Fruit fly (Drosophila melanogaster) whole organism, embryonic: ENCODE data around the gene CG10029.

Source experiments
- Blimp-1 ChIP-seq: fragments of 200-800 bp; sonication (Bioruptor generic); optimal IDR thresholded peaks from 3 replicates; lab custom pipeline; 2018; ENCODE audit warnings: missing biosample characterization, missing genetic modification characterization, mild to moderate bottlenecking, moderate library complexity, missing genetic modification reagents
- CG10979 ChIP-seq: fragments of 200-800 bp; sonication (Bioruptor generic); optimal IDR thresholded peaks from 2 replicates; lab custom pipeline; 2018; ENCODE audit warnings: missing biosample characterization, mild to moderate bottlenecking, missing genetic modification characterization, moderate library complexity
- CG11504 ChIP-seq: fragments of 200-800 bp; sonication (Bioruptor generic); optimal IDR thresholded peaks from 3 replicates; lab custom pipeline; 2019; ENCODE audit warnings: missing biosample characterization, mild to moderate bottlenecking, missing genetic modification characterization, moderate library complexity
- CG11696 ChIP-seq: fragments of 200-800 bp; sonication (Bioruptor generic); IDR thresholded peaks from 2 replicates; pipeline ENCODE4 v1.3.6; 2022; ENCODE audit warnings: missing biosample characterization, missing genetic modification characterization
- CG11723 ChIP-seq: fragments of 200-800 bp; sonication (Bioruptor generic); optimal IDR thresholded peaks from 2 replicates; lab custom pipeline; 2017; ENCODE audit warnings: missing biosample characterization, mild to moderate bottlenecking, missing genetic modification characterization
- CG13624 ChIP-seq: fragments of 200-800 bp; sonication (Bioruptor generic); optimal IDR thresholded peaks from 2 replicates; lab custom pipeline; 2016; ENCODE audit warnings: missing biosample characterization, missing genetic modification characterization
- CG13894 ChIP-seq: fragments of 200-800 bp; sonication (Bioruptor generic); optimal IDR thresholded peaks from 3 replicates; lab custom pipeline; 2018; ENCODE audit warnings: missing biosample characterization, mild to moderate bottlenecking, missing genetic modification characterization, moderate library complexity
- CG14014 ChIP-seq: fragments of 200-800 bp; sonication (Bioruptor generic); IDR thresholded peaks from 2 replicates; pipeline ENCODE4 v1.3.6; 2022; ENCODE audit warnings: missing biosample characterization, missing genetic modification characterization
- CG16779 ChIP-seq: fragments of 200-800 bp; sonication (Bioruptor generic); IDR thresholded peaks from 2 replicates; pipeline ENCODE4 v1.3.6; 2022; ENCODE audit warnings: missing biosample characterization, missing genetic modification characterization
- CG17361 ChIP-seq: fragments of 200-800 bp; sonication (Bioruptor generic); IDR thresholded peaks from 3 replicates; pipeline ENCODE4 v1.3.6; 2022; ENCODE audit warnings: missing biosample characterization, missing genetic modification characterization
- CG1832 ChIP-seq: fragments of 200-800 bp; sonication (Bioruptor generic); optimal IDR thresholded peaks from 2 replicates; lab custom pipeline; 2017; ENCODE audit warnings: missing biosample characterization, mild to moderate bottlenecking, missing genetic modification characterization, inconsistent platforms
- CG31441 ChIP-seq: fragments of 200-800 bp; sonication (Bioruptor generic); IDR thresholded peaks from 2 replicates; pipeline ENCODE4 v1.3.6; 2022; ENCODE audit warnings: missing biosample characterization, missing genetic modification characterization
- CG3407 ChIP-seq: fragments of 200-800 bp; sonication (Bioruptor generic); optimal IDR thresholded peaks from 2 replicates; lab custom pipeline; 2018; ENCODE audit warnings: missing biosample characterization, mild to moderate bottlenecking, missing genetic modification characterization
- CG7271 ChIP-seq: fragments of 200-800 bp; sonication (Bioruptor generic); optimal IDR thresholded peaks from 2 replicates; lab custom pipeline; 2018; ENCODE audit warnings: missing biosample characterization, mild to moderate bottlenecking, missing genetic modification characterization, moderate library complexity
- CG7372 ChIP-seq: fragments of 200-800 bp; sonication (Bioruptor generic); IDR thresholded peaks from 2 replicates; pipeline ENCODE4 v1.3.6; 2022; ENCODE audit warnings: missing biosample characterization, missing genetic modification characterization
- CG7556 ChIP-seq: fragments of 200-800 bp; sonication (Bioruptor generic); optimal IDR thresholded peaks from 2 replicates; lab custom pipeline; 2017; ENCODE audit warnings: missing biosample characterization, mild to moderate bottlenecking, missing genetic modification characterization
- CG8388 ChIP-seq: fragments of 200-800 bp; sonication (Bioruptor generic); optimal IDR thresholded peaks from 2 replicates; lab custom pipeline; 2019; ENCODE audit warnings: missing biosample characterization, mild to moderate bottlenecking, missing genetic modification characterization, moderate library complexity
- CG8765 ChIP-seq: fragments of 200-800 bp; sonication (Bioruptor generic); IDR thresholded peaks from 2 replicates; pipeline ENCODE4 v1.3.6; 2022; ENCODE audit warnings: missing biosample characterization, missing genetic modification characterization
- CG8924 ChIP-seq: fragments of 200-800 bp; optimal IDR thresholded peaks from 3 replicates; lab custom pipeline; 2019; ENCODE audit warnings: missing biosample characterization, mild to moderate bottlenecking, missing genetic modification characterization, moderate library complexity
- CG9215 ChIP-seq: fragments of 200-800 bp; sonication (Bioruptor generic); IDR thresholded peaks from 2 replicates; pipeline ENCODE4 v1.3.6; 2022; ENCODE audit warnings: missing biosample characterization, missing genetic modification characterization
- CG9876 ChIP-seq: fragments of 200-800 bp; sonication (Bioruptor generic); optimal IDR thresholded peaks from 2 replicates; lab custom pipeline; 2016; ENCODE audit warnings: missing biosample characterization, missing genetic modification characterization
- CoRest ChIP-seq: fragments of 200-800 bp; sonication (Bioruptor generic); optimal IDR thresholded peaks from 3 replicates; lab custom pipeline; 2018; ENCODE audit warnings: missing biosample characterization, mild to moderate bottlenecking, missing genetic modification characterization, moderate library complexity
- D19B ChIP-seq: fragments of 200-800 bp; sonication (Bioruptor generic); optimal IDR thresholded peaks from 2 replicates; lab custom pipeline; 2017; ENCODE audit warnings: missing biosample characterization, mild to moderate bottlenecking, missing genetic modification characterization
- E2f2 ChIP-seq: fragments of 200-800 bp; sonication (Bioruptor generic); IDR thresholded peaks from 2 replicates; pipeline ENCODE4 v1.3.6; 2022; ENCODE audit warnings: missing biosample characterization, missing genetic modification characterization
- Gsc ChIP-seq: fragments of 200-800 bp; sonication (Bioruptor generic); IDR thresholded peaks from 2 replicates; pipeline ENCODE4 v1.3.6; 2022; ENCODE audit warnings: missing biosample characterization, missing genetic modification characterization
- Hmr ChIP-seq: fragments of 200-800 bp; sonication (Bioruptor generic); optimal IDR thresholded peaks from 3 replicates; lab custom pipeline; 2017; ENCODE audit warnings: mild to moderate bottlenecking, missing biosample characterization, missing genetic modification reagents, missing genetic modification characterization
- Hr3 ChIP-seq: fragments of 200-800 bp; sonication (Bioruptor generic); optimal IDR thresholded peaks from 3 replicates; lab custom pipeline; 2016; ENCODE audit warnings: missing biosample characterization, missing genetic modification characterization
- Lhr ChIP-seq: fragments of 200-800 bp; sonication (Bioruptor generic); optimal IDR thresholded peaks from 3 replicates; lab custom pipeline; 2017; ENCODE audit warnings: mild to moderate bottlenecking, missing biosample characterization, missing genetic modification reagents, missing genetic modification characterization
- MBD-R2 ChIP-seq: fragments of 200-800 bp; sonication (Bioruptor generic); IDR thresholded peaks from 2 replicates; pipeline ENCODE4 v1.3.6; 2022; ENCODE audit warnings: missing biosample characterization, missing genetic modification characterization
- MTF-1 ChIP-seq: fragments of 200-800 bp; sonication (Bioruptor generic); optimal IDR thresholded peaks from 2 replicates; lab custom pipeline; 2018; ENCODE audit warnings: missing biosample characterization, mild to moderate bottlenecking, missing genetic modification characterization, borderline replicate concordance
- PHDP ChIP-seq: fragments of 200-800 bp; sonication (Bioruptor generic); optimal IDR thresholded peaks from 3 replicates; lab custom pipeline; 2018; ENCODE audit warnings: missing biosample characterization, mild to moderate bottlenecking, missing genetic modification characterization, moderate library complexity
- Rfx ChIP-seq: fragments of 200-800 bp; sonication (Bioruptor generic); IDR thresholded peaks from 2 replicates; pipeline ENCODE4 v1.3.6; 2022; ENCODE audit warnings: missing biosample characterization, missing genetic modification characterization
- Sox102F ChIP-seq: fragments of 200-800 bp; sonication (Bioruptor generic); optimal IDR thresholded peaks from 2 replicates; lab custom pipeline; 2018; ENCODE audit warnings: missing biosample characterization, mild to moderate bottlenecking, missing genetic modification characterization, moderate library complexity
- bsh ChIP-seq, 2 experiments: fragments of 200-800 bp; sonication (Bioruptor generic); optimal IDR thresholded peaks; 2 replicates each; lab custom pipeline; 2017 to 2018; ENCODE audit warnings: mild to moderate bottlenecking in 2 of 2, missing biosample characterization in 2 of 2, missing genetic modification characterization in 2 of 2, moderate library complexity in 1 of 2
- btn ChIP-seq: fragments of 200-800 bp; sonication (Bioruptor generic); optimal IDR thresholded peaks from 2 replicates; lab custom pipeline; 2016; ENCODE audit warnings: missing biosample characterization, missing genetic modification characterization
- ci ChIP-seq: fragments of 200-800 bp; sonication (Bioruptor generic); IDR thresholded peaks from 3 replicates; pipeline ENCODE4 v1.3.6; 2022; ENCODE audit warnings: missing biosample characterization, missing genetic modification characterization
- corto ChIP-seq: fragments of 200-800 bp; sonication (Bioruptor generic); optimal IDR thresholded peaks from 2 replicates; lab custom pipeline; 2016; ENCODE audit warnings: missing biosample characterization, mild to moderate bottlenecking, missing genetic modification characterization, moderate library complexity
- dysf ChIP-seq: fragments of 200-800 bp; sonication (Bioruptor generic); IDR thresholded peaks from 3 replicates; pipeline ENCODE4 v1.3.6; 2022; ENCODE audit warnings: missing biosample characterization, missing genetic modification characterization
- fru ChIP-seq: fragments of >200 bp; optimal IDR thresholded peaks from 2 replicates; lab custom pipeline; 2017
- gcm2 ChIP-seq: fragments of 200-800 bp; sonication (Bioruptor generic); optimal IDR thresholded peaks from 2 replicates; lab custom pipeline; 2016; ENCODE audit warnings: missing biosample characterization, missing genetic modification characterization
- gem ChIP-seq: fragments of 200-800 bp; sonication (Bioruptor generic); optimal IDR thresholded peaks from 2 replicates; lab custom pipeline; 2019; ENCODE audit warnings: missing biosample characterization, mild to moderate bottlenecking, missing genetic modification characterization, moderate library complexity
- h ChIP-seq: fragments of >200 bp; optimal IDR thresholded peaks from 2 replicates; lab custom pipeline; 2017
- jing ChIP-seq: fragments of 200-800 bp; sonication (Bioruptor generic); optimal IDR thresholded peaks from 2 replicates; lab custom pipeline; 2018; ENCODE audit warnings: missing biosample characterization, mild to moderate bottlenecking, missing genetic modification characterization
- prd ChIP-seq, 3 experiments: fragments of >200 bp in 2 of 3; fragments of 200-800 bp in 1 of 3; sonication (Bioruptor generic) in 1 of 3; optimal IDR thresholded peaks in 2 of 3; IDR thresholded peaks in 1 of 3; 2 replicates in 2 of 3; 3 replicates in 1 of 3; pipeline versions ENCODE4 v1.3.6 to Lab custom; 2017 to 2022; ENCODE audit warnings: missing biosample characterization in 1 of 3, missing genetic modification characterization in 1 of 3
- pum ChIP-seq: fragments of 200-800 bp; sonication (Bioruptor generic); optimal IDR thresholded peaks from 2 replicates; lab custom pipeline; 2016; ENCODE audit warnings: missing biosample characterization, missing genetic modification characterization
- row ChIP-seq: fragments of 200-800 bp; sonication (Bioruptor generic); IDR thresholded peaks from 3 replicates; pipeline ENCODE4 v1.3.6; 2022; ENCODE audit warnings: missing biosample characterization, missing genetic modification characterization
- sens ChIP-seq: fragments of 200-800 bp; sonication (Bioruptor generic); peaks from one replicate; lab custom pipeline; 2016; ENCODE audit warnings: missing biosample characterization, missing genetic modification characterization
- slbo ChIP-seq: fragments of 200-800 bp; sonication (Bioruptor generic); IDR thresholded peaks from 2 replicates; pipeline ENCODE4 v1.3.6; 2022; ENCODE audit warnings: missing biosample characterization, missing genetic modification characterization

CG10029 gene

dm6 chr3R:7344769-7345168, 27.8 kb upstream of the CG10029 start, which contains the start of gene CG31496:
Gene CG31496, plus strand, starts transcription at chr3R:7345069.
- TF ChIP-seq CG11696 (GFP tag; lab: Robert Waterston, UW) (no peak), Hmr (GFP tag; lab: Kevin White, UChicago) (no peak), row (no peak), CG7556 (GFP tag; lab: Kevin White, UChicago) (no peak), jing (GFP tag; lab: Kevin White, UChicago) (no peak), CG11723 (no peak), Rfx (GFP tag; lab: Robert Waterston, UW) (no peak), CG3407 (GFP tag; lab: Kevin White, UChicago) (no peak), h (no peak), gcm2 (GFP tag; lab: Kevin White, UChicago) (no peak), ci (no peak)

dm6 chr3R:7336454-7336853, 19.4 kb upstream of the CG10029 start:
- TF ChIP-seq CG11504 (tag; lab: Kevin White, UChicago) (peak; percentile 53), CG17361 (GFP tag; lab: Robert Waterston, UW) (0 out of 3 replicates have a peak, but pooled peaks have one; percentile 14), Blimp-1 (peak; percentile 15), Rfx (GFP tag; lab: Robert Waterston, UW) (no peak), CG13624 (no peak), gem (peak; percentile 17)
- TF ChIP-seq, all 482 proteins: peak for 4

dm6 chr3R:7334613-7335012, 17.6 kb upstream of the CG10029 start:
- no peak for TF ChIP-seq CG13894 (tag; lab: Kevin White, UChicago)
- TF ChIP-seq CG1832 (GFP tag; lab: Kevin White, UChicago), result no peak
- peak; percentile 31 for TF ChIP-seq Blimp-1
- TF ChIP-seq fru (lab: Kevin White, UChicago), result no peak
- no peak for TF ChIP-seq prd (optimal IDR thresholded peaks at IDR 0.05; lab: Kevin White, UChicago)
- TF ChIP-seq prd (GFP tag; IDR thresholded peaks at IDR 0.05; lab: Robert Waterston, UW), result 0 out of 3 replicates have a peak, but pooled peaks have one; percentile 18
- no peak for TF ChIP-seq MTF-1 (GFP tag; lab: Kevin White, UChicago)
- TF ChIP-seq CG7372, result no peak
- peak; percentile 39; the same call in 1 of the 2 replicates for TF ChIP-seq slbo (GFP tag; lab: Robert Waterston, UW)
- no peak for TF ChIP-seq sens (GFP tag; lab: Kevin White, UChicago)
- no peak for TF ChIP-seq Gsc (GFP tag; lab: Robert Waterston, UW)
- no peak for TF ChIP-seq pum
- no peak for TF ChIP-seq CG8924 (tag; lab: Kevin White, UChicago)
- no peak for TF ChIP-seq PHDP (tag; lab: Kevin White, UChicago)
- no peak for TF ChIP-seq CG9876 (GFP tag; lab: Kevin White, UChicago)
- TF ChIP-seq CG9215 (GFP tag; lab: Robert Waterston, UW), result no peak
- peak; percentile 46; the same call in 1 of the 2 replicates for TF ChIP-seq CG31441
- no peak for TF ChIP-seq CG16779 (GFP tag; lab: Robert Waterston, UW)
- no peak for TF ChIP-seq btn (GFP tag; lab: Kevin White, UChicago)
- no peak for TF ChIP-seq CG8765 (GFP tag; lab: Robert Waterston, UW)
- TF ChIP-seq CoRest (tag; lab: Kevin White, UChicago), result peak; percentile 10
- TF ChIP-seq CG8388 (GFP tag; lab: Kevin White, UChicago), result no peak
- no peak for TF ChIP-seq D19B (GFP tag; lab: Kevin White, UChicago)
- no peak for TF ChIP-seq Hr3
- TF ChIP-seq CG7271 (tag; lab: Kevin White, UChicago), result no peak
- TF ChIP-seq bsh (GFP tag; optimal IDR thresholded peaks at IDR 0.05; lab: Kevin White, UChicago), result peak in 1 of 2 experiments; percentile 38
- TF ChIP-seq E2f2 (GFP tag; lab: Robert Waterston, UW), result no peak
- no peak for TF ChIP-seq corto (GFP tag; lab: Kevin White, UChicago)
- peak; percentile 62 for TF ChIP-seq CG11504 (tag; lab: Kevin White, UChicago)
- peak; percentile 60 for TF ChIP-seq gem
- 0 out of 2 replicates have a peak, but pooled peaks have one; percentile 16 for TF ChIP-seq CG14014 (GFP tag; lab: Robert Waterston, UW)
- no peak for TF ChIP-seq Lhr (GFP tag; lab: Kevin White, UChicago)
- TF ChIP-seq MBD-R2, result no peak
- no peak for TF ChIP-seq CG10979 (tag; lab: Kevin White, UChicago)
- TF ChIP-seq dysf, result peak; percentile 51; the same call in 1 of the 3 replicates
- peak; percentile 40 for TF ChIP-seq Sox102F
